Worm (Caenorhabditis elegans) whole organism, L4 larva: ENCODE measurements around the gene pwp-1.

Experiments
- F49E8.2 ChIP-seq: sonication (generic microtip); optimal IDR thresholded peaks from 2 replicates; lab custom pipeline; 2016; ENCODE audit warnings: missing compliant biosample characterization, mild to moderate bottlenecking, missing genetic modification characterization, borderline replicate concordance
- attf-4 ChIP-seq: sonication (generic microtip); optimal IDR thresholded peaks from 3 replicates; lab custom pipeline; 2017; ENCODE audit warnings: missing biosample characterization, missing genetic modification characterization
- ceh-62 ChIP-seq: sonication (generic microtip); optimal IDR thresholded peaks from 2 replicates; lab custom pipeline; 2017; ENCODE audit warnings: missing biosample characterization, missing genetic modification characterization
- dmd-6 ChIP-seq: fragments of 200-800 bp; sonication (Bioruptor generic); IDR thresholded peaks from 2 replicates; pipeline ENCODE4 v1.3.6; 2022; ENCODE audit warnings: missing genetic modification reagents, missing genetic modification characterization, missing compliant biosample characterization
- dmd-8 ChIP-seq: fragments of 200-800 bp; sonication (Bioruptor generic); IDR thresholded peaks from 2 replicates; pipeline ENCODE4 v1.3.6; 2022; ENCODE audit warnings: missing genetic modification characterization, missing compliant biosample characterization
- dmd-9 ChIP-seq: fragments of 200-800 bp; sonication (Bioruptor generic); IDR thresholded peaks from 2 replicates; pipeline ENCODE4 v1.3.6; 2022; ENCODE audit warnings: missing genetic modification reagents, missing genetic modification characterization, missing compliant biosample characterization
- egl-43 ChIP-seq: fragments of 200-800 bp; sonication (Bioruptor generic); IDR thresholded peaks from 2 replicates; pipeline ENCODE4 v1.3.6; 2022; ENCODE audit warnings: missing genetic modification reagents, missing genetic modification characterization, missing compliant biosample characterization
- hlh-11 ChIP-seq: fragments of 200-800 bp; sonication (Bioruptor generic); optimal IDR thresholded peaks from 2 replicates; lab custom pipeline; 2018; ENCODE audit warnings: mild to moderate bottlenecking, missing genetic modification characterization, missing compliant biosample characterization
- hmg-1.1 ChIP-seq: fragments of 200-800 bp; sonication (Bioruptor generic); IDR thresholded peaks from 2 replicates; pipeline ENCODE4 v1.3.6; 2022; ENCODE audit warnings: missing genetic modification reagents, missing genetic modification characterization, missing compliant biosample characterization
- lin-1 ChIP-seq: fragments of 200-800 bp; sonication (Bioruptor generic); IDR thresholded peaks from 2 replicates; pipeline ENCODE4 v1.3.6; 2022; ENCODE audit warnings: missing genetic modification reagents, missing genetic modification characterization, missing compliant biosample characterization
- lin-38 ChIP-seq: fragments of 200-800 bp; sonication (Bioruptor generic); IDR thresholded peaks from 2 replicates; pipeline ENCODE4 v1.3.6; 2022; ENCODE audit warnings: missing genetic modification reagents, missing genetic modification characterization, missing compliant biosample characterization
- madf-9 ChIP-seq: fragments of 200-800 bp; sonication (Bioruptor generic); conservative IDR thresholded peaks from 2 replicates; pipeline ENCODE4 v1.3.6; 2022; ENCODE audit warnings: missing genetic modification reagents, missing genetic modification characterization, missing compliant biosample characterization
- mdt-29 ChIP-seq: fragments of 200-800 bp; sonication (Bioruptor generic); IDR thresholded peaks from 2 replicates; pipeline ENCODE4 v1.3.6; 2022; ENCODE audit warnings: missing genetic modification reagents, missing genetic modification characterization, missing compliant biosample characterization
- nhr-102 ChIP-seq: sonication (generic microtip); optimal IDR thresholded peaks from 2 replicates; lab custom pipeline; 2016; ENCODE audit warnings: mild to moderate bottlenecking, missing genetic modification characterization, moderate library complexity, missing compliant biosample characterization
- nhr-76 ChIP-seq: fragments of 150-350 bp; optimal IDR thresholded peaks from 2 replicates; lab custom pipeline; 2014; ENCODE audit warnings: missing biosample characterization, missing genetic modification characterization
- saeg-2 ChIP-seq: fragments of 200-800 bp; sonication (Bioruptor generic); IDR thresholded peaks from 2 replicates; pipeline ENCODE4 v1.3.6; 2022; ENCODE audit warnings: missing genetic modification reagents, missing genetic modification characterization, missing compliant biosample characterization
- sdz-12 ChIP-seq: fragments of 200-800 bp; sonication (Bioruptor generic); optimal IDR thresholded peaks from 2 replicates; lab custom pipeline; 2018; ENCODE audit warnings: mild to moderate bottlenecking, missing genetic modification characterization, missing compliant biosample characterization
- zip-11 ChIP-seq: fragments of 200-800 bp; sonication (Bioruptor generic); IDR thresholded peaks from 2 replicates; pipeline ENCODE4 v1.3.6; 2022; ENCODE audit warnings: missing genetic modification characterization, missing compliant biosample characterization

pwp-1 gene

ce11 chrIV:13189467-13189866 lies 46.9 kb downstream of the pwp-1 start, which contains the start of gene F58D2.2:
TSS of gene F58D2.2 (plus strand) at chrIV:13189767.
- TF ChIP-seq dmd-9 = no peak
- TF ChIP-seq lin-38 (GFP tag; lab: Robert Waterston, UW) = no peak
- no peak for TF ChIP-seq hmg-1.1
- no peak for TF ChIP-seq zip-11
- TF ChIP-seq egl-43 = no peak
- TF ChIP-seq sdz-12 (GFP tag; lab: Kevin White, UChicago) = no peak
- TF ChIP-seq hlh-11 (tag; lab: Kevin White, UChicago) = no peak
- TF ChIP-seq attf-4 (tag; lab: Kevin White, UChicago) = no peak
- TF ChIP-seq mdt-29 (GFP tag; lab: Robert Waterston, UW) = no peak
- no peak for TF ChIP-seq lin-1 (GFP tag; lab: Robert Waterston, UW)
- TF ChIP-seq ceh-62 (tag; lab: Kevin White, UChicago) = no peak
- no peak for TF ChIP-seq madf-9 (GFP tag; lab: Robert Waterston, UW)
- TF ChIP-seq nhr-102 (tag; lab: Kevin White, UChicago) = no peak
- TF ChIP-seq dmd-8 (GFP tag; lab: Robert Waterston, UW) = no peak
- TF ChIP-seq, all 104 proteins: peak for 0

ce11 chrIV:13188959-13189358 lies 47.4 kb downstream of the pwp-1 start, which contains the start of gene F58D2.4:
TSS of gene F58D2.4 (minus strand) at chrIV:13189059.
- TF ChIP-seq saeg-2 (GFP tag; lab: Robert Waterston, UW) = no peak
- no peak for TF ChIP-seq dmd-6
- no peak for TF ChIP-seq nhr-76 (tag; lab: Kevin White, UChicago)
- no peak for TF ChIP-seq ceh-62 (tag; lab: Kevin White, UChicago)
- TF ChIP-seq nhr-102 (tag; lab: Kevin White, UChicago) = no peak
- TF ChIP-seq F49E8.2 (tag; lab: Kevin White, UChicago) = no peak
- TF ChIP-seq, all 104 proteins: peak for 0
